Worm (Caenorhabditis elegans): ENCODE data around the gene C11G10.1.

- no peak for TF ChIP-seq W03F9.2 (tag; optimal IDR thresholded peaks at IDR 0.05)
- no peak for TF ChIP-seq dao-5 (tag; optimal IDR thresholded peaks at IDR 0.05)
Measured at ce11 chrX:15159362-15159761, 813 bp upstream of the C11G10.1 start.
